Fruit fly (Drosophila melanogaster) whole organism, embryonic: Measurements from ENCODE around the gene Eip63E.

Source experiments
- Abd-B ChIP-seq: fragments of 200-800 bp; sonication (Bioruptor generic); optimal IDR thresholded peaks from 2 replicates; lab custom pipeline; 2018; ENCODE audit warnings: missing biosample characterization, mild to moderate bottlenecking, missing genetic modification characterization, moderate library complexity
- Blimp-1 ChIP-seq: fragments of 200-800 bp; sonication (Bioruptor generic); optimal IDR thresholded peaks from 3 replicates; lab custom pipeline; 2018; ENCODE audit warnings: missing biosample characterization, missing genetic modification characterization, mild to moderate bottlenecking, moderate library complexity, missing genetic modification reagents
- CG11504 ChIP-seq: fragments of 200-800 bp; sonication (Bioruptor generic); optimal IDR thresholded peaks from 3 replicates; lab custom pipeline; 2019; ENCODE audit warnings: missing biosample characterization, mild to moderate bottlenecking, missing genetic modification characterization, moderate library complexity
- CG12391 ChIP-seq: fragments of 200-800 bp; sonication (Bioruptor generic); optimal IDR thresholded peaks from 3 replicates; lab custom pipeline; 2018; ENCODE audit warnings: missing biosample characterization, mild to moderate bottlenecking, missing genetic modification characterization, moderate library complexity
- CG15696 ChIP-seq: fragments of 200-800 bp; sonication (Bioruptor generic); optimal IDR thresholded peaks from 2 replicates; lab custom pipeline; 2019; ENCODE audit warnings: missing biosample characterization, mild to moderate bottlenecking, missing genetic modification characterization, moderate library complexity
- CG17829 ChIP-seq: fragments of 200-800 bp; optimal IDR thresholded peaks from 2 replicates; lab custom pipeline; 2019; ENCODE audit warnings: missing biosample characterization, mild to moderate bottlenecking, missing genetic modification characterization, moderate library complexity
- CG18262 ChIP-seq: fragments of 200-800 bp; optimal IDR thresholded peaks from 3 replicates; lab custom pipeline; 2019; ENCODE audit warnings: missing biosample characterization, mild to moderate bottlenecking, missing genetic modification characterization, moderate library complexity
- CG18599 ChIP-seq: fragments of 200-800 bp; sonication (Bioruptor generic); optimal IDR thresholded peaks from 3 replicates; lab custom pipeline; 2017; ENCODE audit warnings: missing biosample characterization, missing genetic modification characterization, mild to moderate bottlenecking, moderate library complexity, missing genetic modification reagents
- CG2712 ChIP-seq: fragments of 200-800 bp; optimal IDR thresholded peaks from 3 replicates; lab custom pipeline; 2019; ENCODE audit warnings: missing biosample characterization, mild to moderate bottlenecking, missing genetic modification characterization, moderate library complexity
- CG30020 ChIP-seq: fragments of 200-800 bp; optimal IDR thresholded peaks from 2 replicates; lab custom pipeline; 2019; ENCODE audit warnings: missing biosample characterization, mild to moderate bottlenecking, missing genetic modification characterization, moderate library complexity
- CG30431 ChIP-seq: fragments of 200-800 bp; sonication (Bioruptor generic); optimal IDR thresholded peaks from 2 replicates; lab custom pipeline; 2017; ENCODE audit warnings: missing biosample characterization, missing genetic modification characterization
- CG31365 ChIP-seq: fragments of 200-800 bp; sonication (Bioruptor generic); optimal IDR thresholded peaks from 2 replicates; lab custom pipeline; 2018; ENCODE audit warnings: missing biosample characterization, mild to moderate bottlenecking, missing genetic modification characterization
- CG4282 ChIP-seq: fragments of 200-800 bp; sonication (Bioruptor generic); optimal IDR thresholded peaks from 2 replicates; lab custom pipeline; 2016; ENCODE audit warnings: missing biosample characterization, missing genetic modification characterization
- CG4328 ChIP-seq: fragments of 200-800 bp; sonication (Bioruptor generic); optimal IDR thresholded peaks from 3 replicates; lab custom pipeline; 2017; ENCODE audit warnings: missing biosample characterization, missing genetic modification reagents, missing genetic modification characterization
- CG6175 ChIP-seq: fragments of 200-800 bp; sonication (Bioruptor generic); IDR thresholded peaks from 3 replicates; pipeline ENCODE4 v1.3.6; 2022; ENCODE audit warnings: missing biosample characterization, missing genetic modification characterization
- CG7271 ChIP-seq: fragments of 200-800 bp; sonication (Bioruptor generic); optimal IDR thresholded peaks from 2 replicates; lab custom pipeline; 2018; ENCODE audit warnings: missing biosample characterization, mild to moderate bottlenecking, missing genetic modification characterization, moderate library complexity
- CG7357 ChIP-seq: fragments of 200-800 bp; sonication (Bioruptor generic); IDR thresholded peaks from 3 replicates; pipeline ENCODE4 v1.3.6; 2022; ENCODE audit warnings: missing biosample characterization, missing genetic modification characterization
- CG9932 ChIP-seq: fragments of 200-800 bp; sonication (Bioruptor generic); IDR thresholded peaks from 2 replicates; pipeline ENCODE4 v1.3.6; 2022; ENCODE audit warnings: missing biosample characterization, missing genetic modification characterization
- Chrac-16 ChIP-seq: fragments of 200-800 bp; sonication (Bioruptor generic); optimal IDR thresholded peaks from 3 replicates; lab custom pipeline; 2016; ENCODE audit warnings: missing biosample characterization, missing genetic modification characterization
- CoRest ChIP-seq: fragments of 200-800 bp; sonication (Bioruptor generic); optimal IDR thresholded peaks from 3 replicates; lab custom pipeline; 2018; ENCODE audit warnings: missing biosample characterization, mild to moderate bottlenecking, missing genetic modification characterization, moderate library complexity
- Dbx ChIP-seq: fragments of 200-800 bp; sonication (Bioruptor generic); IDR thresholded peaks from 3 replicates; pipeline ENCODE4 v1.3.6; 2022; ENCODE audit warnings: missing biosample characterization, missing genetic modification characterization
- GATAe ChIP-seq: fragments of 200-800 bp; sonication (Bioruptor generic); conservative IDR thresholded peaks from 2 replicates; pipeline ENCODE4 v1.3.6; 2022; ENCODE audit warnings: missing biosample characterization, missing genetic modification characterization
- Hand ChIP-seq: fragments of 200-800 bp; sonication (Bioruptor generic); optimal IDR thresholded peaks from 2 replicates; lab custom pipeline; 2017; ENCODE audit warnings: mild to moderate bottlenecking, missing biosample characterization, missing genetic modification reagents, missing genetic modification characterization
- Hey ChIP-seq: fragments of 200-800 bp; sonication (Bioruptor generic); optimal IDR thresholded peaks from 3 replicates; lab custom pipeline; 2018; ENCODE audit warnings: missing biosample characterization, mild to moderate bottlenecking, missing genetic modification characterization
- Max ChIP-seq: fragments of 200-800 bp; sonication (Bioruptor generic); optimal IDR thresholded peaks from 2 replicates; lab custom pipeline; 2016; ENCODE audit warnings: missing biosample characterization, mild to moderate bottlenecking, missing genetic modification characterization
- Med ChIP-seq: fragments of 200-800 bp; sonication (Bioruptor generic); peaks from one replicate; lab custom pipeline; 2016; ENCODE audit warnings: missing biosample characterization, missing genetic modification characterization, mild to moderate bottlenecking, inconsistent platforms, moderate library complexity
- NC2α ChIP-seq: fragments of 200-800 bp; sonication (Bioruptor generic); optimal IDR thresholded peaks from 2 replicates; lab custom pipeline; 2016; ENCODE audit warnings: missing biosample characterization, missing genetic modification characterization
- Scr ChIP-seq: fragments of 200-800 bp; sonication (Bioruptor generic); IDR thresholded peaks from 2 replicates; pipeline ENCODE4 v1.3.6; 2022; ENCODE audit warnings: missing biosample characterization, missing genetic modification characterization; ENCODE audit not compliant: partially characterized antibody
- Six4 ChIP-seq: fragments of 200-800 bp; sonication (Bioruptor generic); optimal IDR thresholded peaks from 2 replicates; lab custom pipeline; 2016; ENCODE audit warnings: missing biosample characterization, missing genetic modification characterization
- Sox102F ChIP-seq: fragments of 200-800 bp; sonication (Bioruptor generic); optimal IDR thresholded peaks from 2 replicates; lab custom pipeline; 2018; ENCODE audit warnings: missing biosample characterization, mild to moderate bottlenecking, missing genetic modification characterization, moderate library complexity
- Sry-β ChIP-seq: fragments of 200-800 bp; sonication (Bioruptor generic); optimal IDR thresholded peaks from 2 replicates; lab custom pipeline; 2018; ENCODE audit warnings: missing biosample characterization, mild to moderate bottlenecking, missing genetic modification characterization, moderate library complexity
- Xrp1 ChIP-seq: fragments of 200-800 bp; sonication (Bioruptor generic); IDR thresholded peaks from 2 replicates; pipeline ENCODE4 v1.3.6; 2022; ENCODE audit warnings: missing biosample characterization, missing genetic modification characterization
- abd-A ChIP-seq: fragments of 200-800 bp; sonication (Bioruptor generic); optimal IDR thresholded peaks from 3 replicates; lab custom pipeline; 2019; ENCODE audit warnings: missing biosample characterization, mild to moderate bottlenecking, missing genetic modification characterization, moderate library complexity
- ap ChIP-seq: fragments of 200-800 bp; sonication (Bioruptor generic); IDR thresholded peaks from 2 replicates; pipeline ENCODE4 v1.3.6; 2022; ENCODE audit warnings: missing biosample characterization, missing genetic modification characterization
- bsh ChIP-seq, 2 experiments: fragments of 200-800 bp; sonication (Bioruptor generic); optimal IDR thresholded peaks; 2 replicates each; lab custom pipeline; 2017 to 2018; ENCODE audit warnings: mild to moderate bottlenecking in 2 of 2, missing biosample characterization in 2 of 2, missing genetic modification characterization in 2 of 2, moderate library complexity in 1 of 2
- crc ChIP-seq: fragments of 200-800 bp; sonication (Bioruptor generic); optimal IDR thresholded peaks from 2 replicates; lab custom pipeline; 2016; ENCODE audit warnings: missing biosample characterization, missing genetic modification characterization
- ems ChIP-seq: fragments of 200-800 bp; sonication (Bioruptor generic); optimal IDR thresholded peaks from 3 replicates; lab custom pipeline; 2016; ENCODE audit warnings: missing biosample characterization, missing genetic modification characterization
- fd96Cb ChIP-seq: fragments of 200-800 bp; sonication (Bioruptor generic); optimal IDR thresholded peaks from 2 replicates; lab custom pipeline; 2018; ENCODE audit warnings: missing biosample characterization, mild to moderate bottlenecking, missing genetic modification characterization, moderate library complexity
- fu2 ChIP-seq: fragments of 200-800 bp; sonication (Bioruptor generic); optimal IDR thresholded peaks from 2 replicates; lab custom pipeline; 2016; ENCODE audit warnings: missing biosample characterization, missing genetic modification characterization
- kah ChIP-seq: fragments of 200-800 bp; sonication (Bioruptor generic); optimal IDR thresholded peaks from 2 replicates; lab custom pipeline; 2018; ENCODE audit warnings: missing biosample characterization, mild to moderate bottlenecking, missing genetic modification characterization
- lab ChIP-seq: fragments of 200-800 bp; sonication (Bioruptor generic); optimal IDR thresholded peaks from 3 replicates; lab custom pipeline; 2017; ENCODE audit warnings: missing biosample characterization, missing genetic modification characterization, mild to moderate bottlenecking, moderate library complexity, missing genetic modification reagents
- otp ChIP-seq: fragments of 200-800 bp; sonication (Bioruptor generic); IDR thresholded peaks from 3 replicates; pipeline ENCODE4, ENCODE4 v1.3.6; 2022; ENCODE audit warnings: missing biosample characterization, missing genetic modification characterization
- prd ChIP-seq, 3 experiments: fragments of >200 bp in 2 of 3; fragments of 200-800 bp in 1 of 3; sonication (Bioruptor generic) in 1 of 3; optimal IDR thresholded peaks in 2 of 3; IDR thresholded peaks in 1 of 3; 2 replicates in 2 of 3; 3 replicates in 1 of 3; pipeline versions ENCODE4 v1.3.6 to Lab custom; 2017 to 2022; ENCODE audit warnings: missing biosample characterization in 1 of 3, missing genetic modification characterization in 1 of 3
- repo ChIP-seq: fragments of 200-800 bp; sonication (Bioruptor generic); optimal IDR thresholded peaks from 2 replicates; lab custom pipeline; 2016; ENCODE audit warnings: missing biosample characterization, missing genetic modification characterization
- ro ChIP-seq: fragments of 200-800 bp; sonication (Bioruptor generic); IDR thresholded peaks from 2 replicates; pipeline ENCODE4 v1.3.6; 2022; ENCODE audit warnings: missing biosample characterization, missing genetic modification characterization
- row ChIP-seq: fragments of 200-800 bp; sonication (Bioruptor generic); IDR thresholded peaks from 3 replicates; pipeline ENCODE4 v1.3.6; 2022; ENCODE audit warnings: missing biosample characterization, missing genetic modification characterization
- sens ChIP-seq: fragments of 200-800 bp; sonication (Bioruptor generic); peaks from one replicate; lab custom pipeline; 2016; ENCODE audit warnings: missing biosample characterization, missing genetic modification characterization
- sug ChIP-seq: fragments of 200-800 bp; optimal IDR thresholded peaks from 2 replicates; lab custom pipeline; 2019; ENCODE audit warnings: missing biosample characterization, mild to moderate bottlenecking, missing genetic modification characterization, moderate library complexity

Gene Eip63E

DNA sequence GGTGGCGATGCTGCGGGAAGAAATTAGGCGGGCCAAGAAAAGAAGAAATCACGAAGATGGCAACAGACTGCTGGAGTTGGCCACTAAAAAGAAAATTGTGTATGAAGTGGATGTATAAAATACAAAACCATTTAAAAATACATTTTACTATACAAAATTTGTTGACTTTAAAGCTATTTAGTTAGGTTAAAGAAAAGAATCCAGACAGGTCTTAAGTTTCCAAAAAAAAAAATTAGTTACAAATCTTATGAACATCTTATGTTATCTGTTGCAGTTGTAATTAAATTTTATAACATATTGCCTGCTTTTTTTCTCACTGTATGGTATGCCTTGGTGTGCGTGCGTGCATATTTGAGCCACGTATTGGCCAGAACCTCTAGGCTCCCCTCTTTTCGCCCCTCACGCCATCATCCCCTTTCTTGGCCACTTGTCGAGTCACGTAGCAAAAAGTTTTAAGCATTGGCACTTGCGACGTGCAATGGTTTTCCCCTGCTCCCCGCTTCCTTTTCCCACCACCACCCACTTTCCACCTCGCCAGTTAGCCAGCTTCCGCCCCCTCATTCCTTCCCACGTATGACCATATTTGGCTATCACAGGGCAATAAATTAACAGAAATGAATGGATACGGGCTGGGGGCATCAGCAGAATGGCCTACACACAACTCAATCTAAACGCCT is 15.2 kb downstream of the Eip63E start (continued):
- TF ChIP-seq NC2α (GFP tag; lab: Kevin White, UChicago), result no peak
- TF ChIP-seq Med (GFP tag; lab: Kevin White, UChicago), result peak; percentile 35
- peak; percentile 13 for TF ChIP-seq CG12391 (tag; lab: Kevin White, UChicago)
- peak; percentile 17 for TF ChIP-seq abd-A
- TF ChIP-seq sug (tag; lab: Kevin White, UChicago), result no peak
- no peak for TF ChIP-seq Chrac-16 (GFP tag; lab: Kevin White, UChicago)
- no peak for TF ChIP-seq ap (GFP tag; lab: Robert Waterston, UW)
- TF ChIP-seq CG7271 (tag; lab: Kevin White, UChicago), result no peak
- peak; percentile 23 for TF ChIP-seq Sox102F (GFP tag; lab: Kevin White, UChicago)
- TF ChIP-seq repo (GFP tag; lab: Kevin White, UChicago), result no peak
- peak; percentile 2 for TF ChIP-seq CoRest (tag; lab: Kevin White, UChicago)
- TF ChIP-seq sens (GFP tag; lab: Kevin White, UChicago), result peak; percentile 73
- TF ChIP-seq CG17829, result no peak
- no peak for TF ChIP-seq prd (optimal IDR thresholded peaks at IDR 0.05; lab: Kevin White, UChicago)
- TF ChIP-seq prd (GFP tag; IDR thresholded peaks at IDR 0.05; lab: Robert Waterston, UW), result peak; percentile 14; the same call in 1 of the 3 replicates
- TF ChIP-seq row (GFP tag; lab: Robert Waterston, UW), result peak; percentile 52; the same call in 1 of the 3 replicates
- TF ChIP-seq CG15696 (tag; lab: Kevin White, UChicago), result no peak
- TF ChIP-seq CG18262 (tag; lab: Kevin White, UChicago), result no peak
- no peak for TF ChIP-seq Hey (tag; lab: Kevin White, UChicago)
- TF ChIP-seq CG30020 (tag; lab: Kevin White, UChicago), result no peak
- TF ChIP-seq CG7357 (GFP tag; lab: Robert Waterston, UW), result 0 out of 3 replicates have a peak, but pooled peaks have one; percentile 7
- no peak for TF ChIP-seq fu2 (GFP tag; lab: Kevin White, UChicago)
- TF ChIP-seq CG6175 (GFP tag; lab: Robert Waterston, UW), result 0 out of 3 replicates have a peak, but pooled peaks have one; percentile 17
- peak; percentile 13 for TF ChIP-seq CG11504 (tag; lab: Kevin White, UChicago)
- TF ChIP-seq CG4282 (GFP tag; lab: Kevin White, UChicago), result no peak
- peak in 1 of 2 experiments; percentile 10 for TF ChIP-seq bsh (GFP tag; optimal IDR thresholded peaks at IDR 0.05; lab: Kevin White, UChicago)
- no peak for TF ChIP-seq Hand (GFP tag; lab: Kevin White, UChicago)
- TF ChIP-seq CG4328 (GFP tag; lab: Kevin White, UChicago), result no peak

DNA sequence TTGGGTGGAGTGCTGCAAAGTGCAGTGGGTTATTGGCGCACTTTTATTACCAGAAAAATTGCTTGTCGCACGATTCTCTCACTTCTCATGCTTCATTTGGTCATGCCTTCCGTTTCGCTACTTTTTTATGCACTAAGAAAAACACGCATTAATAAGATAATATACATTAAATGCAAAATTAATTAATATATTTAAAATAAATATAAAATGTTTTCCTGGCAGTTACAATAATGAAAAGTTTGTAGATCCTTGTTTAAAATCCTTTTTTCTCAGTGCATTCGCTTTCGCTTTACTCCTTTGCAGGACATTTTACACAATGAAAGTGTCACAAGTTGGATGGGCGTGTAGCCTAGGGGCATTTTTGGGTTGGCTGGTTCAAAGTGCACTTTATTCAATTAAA is 15.8 kb downstream of the Eip63E start:
- TF ChIP-seq lab (GFP tag; lab: Kevin White, UChicago) (peak; percentile 34), GATAe (GFP tag; lab: Robert Waterston, UW) (no peak), CG9932 (GFP tag; lab: Robert Waterston, UW) (no peak), Max (GFP tag; lab: Kevin White, UChicago) (no peak), kah (no peak), CG31365 (tag; lab: Kevin White, UChicago) (no peak), CG18599 (GFP tag; lab: Kevin White, UChicago) (no peak), Scr (GFP tag; lab: Robert Waterston, UW) (no peak), crc (no peak), CG30431 (no peak), ro (GFP tag; lab: Robert Waterston, UW) (no peak), Blimp-1 (no peak), Sox102F (GFP tag; lab: Kevin White, UChicago) (peak; percentile 5), fd96Cb (peak; percentile 22), Dbx (GFP tag; lab: Robert Waterston, UW) (no peak), prd (optimal IDR thresholded peaks at IDR 0.05; lab: Kevin White, UChicago) (no peak), prd (GFP tag; IDR thresholded peaks at IDR 0.05; lab: Robert Waterston, UW) (peak; percentile 34; the same call in 1 of the 3 replicates), otp (GFP tag; lab: Robert Waterston, UW) (no peak), ems (GFP tag; lab: Kevin White, UChicago) (no peak), Abd-B (no peak), CG2712 (tag; lab: Kevin White, UChicago) (peak; percentile 17), Xrp1 (0 out of 2 replicates have a peak, but pooled peaks have one; percentile 10), Six4 (GFP tag; lab: Kevin White, UChicago) (no peak), Sry-β (GFP tag; lab: Kevin White, UChicago) (no peak)
